Fruit fly (Drosophila melanogaster) whole organism, embryonic: ENCODE results near the gene RpL37A.

Experiments
- ATbp ChIP-seq: fragments of 200-800 bp; sonication (Bioruptor generic); optimal IDR thresholded peaks from 2 replicates; lab custom pipeline; 2017; ENCODE audit warnings: missing biosample characterization, mild to moderate bottlenecking, missing genetic modification characterization, missing genetic modification reagents
- Atf-2 ChIP-seq: fragments of 200-800 bp; sonication (Bioruptor generic); optimal IDR thresholded peaks from 2 replicates; lab custom pipeline; 2016; ENCODE audit warnings: missing biosample characterization, missing genetic modification characterization
- Bteb2 ChIP-seq: fragments of 200-800 bp; sonication (Bioruptor generic); optimal IDR thresholded peaks from 2 replicates; lab custom pipeline; 2016; ENCODE audit warnings: missing biosample characterization, missing genetic modification characterization
- CG10462 ChIP-seq: fragments of 200-800 bp; sonication (Bioruptor generic); optimal IDR thresholded peaks from 2 replicates; lab custom pipeline; 2016; ENCODE audit warnings: missing biosample characterization, missing genetic modification characterization
- CG12391 ChIP-seq: fragments of 200-800 bp; sonication (Bioruptor generic); optimal IDR thresholded peaks from 3 replicates; lab custom pipeline; 2018; ENCODE audit warnings: missing biosample characterization, mild to moderate bottlenecking, missing genetic modification characterization, moderate library complexity
- CG12659 ChIP-seq: fragments of 200-800 bp; sonication (Bioruptor generic); optimal IDR thresholded peaks from 3 replicates; lab custom pipeline; 2017; ENCODE audit warnings: mild to moderate bottlenecking, missing biosample characterization, missing genetic modification reagents, missing genetic modification characterization
- CG13287 ChIP-seq: fragments of 200-800 bp; sonication (Bioruptor generic); IDR thresholded peaks from 2 replicates; pipeline ENCODE4 v1.3.6; 2022; ENCODE audit warnings: missing biosample characterization, missing genetic modification characterization; ENCODE audit not compliant: partially characterized antibody
- CG13424 ChIP-seq: fragments of 200-800 bp; sonication (Bioruptor generic); optimal IDR thresholded peaks from 2 replicates; lab custom pipeline; 2019; ENCODE audit warnings: missing biosample characterization, mild to moderate bottlenecking, missing genetic modification characterization, moderate library complexity
- CG14014 ChIP-seq: fragments of 200-800 bp; sonication (Bioruptor generic); IDR thresholded peaks from 2 replicates; pipeline ENCODE4 v1.3.6; 2022; ENCODE audit warnings: missing biosample characterization, missing genetic modification characterization
- CG15514 ChIP-seq: fragments of 200-800 bp; sonication (Bioruptor generic); optimal IDR thresholded peaks from 3 replicates; lab custom pipeline; 2017; ENCODE audit warnings: missing biosample characterization, missing genetic modification characterization, mild to moderate bottlenecking, moderate library complexity, missing genetic modification reagents
- CG1647 ChIP-seq: fragments of 200-800 bp; sonication (Bioruptor generic); optimal IDR thresholded peaks from 3 replicates; lab custom pipeline; 2016; ENCODE audit warnings: missing biosample characterization, missing genetic modification characterization
- CG18599 ChIP-seq: fragments of 200-800 bp; sonication (Bioruptor generic); optimal IDR thresholded peaks from 3 replicates; lab custom pipeline; 2017; ENCODE audit warnings: missing biosample characterization, missing genetic modification characterization, mild to moderate bottlenecking, moderate library complexity, missing genetic modification reagents
- CG2875 ChIP-seq: fragments of 200-800 bp; sonication (Bioruptor generic); optimal IDR thresholded peaks from 2 replicates; lab custom pipeline; 2017; ENCODE audit warnings: missing biosample characterization, mild to moderate bottlenecking, missing genetic modification characterization, missing genetic modification reagents
- CG6254 ChIP-seq: fragments of 200-800 bp; sonication (Bioruptor generic); optimal IDR thresholded peaks from 3 replicates; lab custom pipeline; 2017; ENCODE audit warnings: mild to moderate bottlenecking, missing biosample characterization, missing genetic modification reagents, missing genetic modification characterization
- CG7271 ChIP-seq: fragments of 200-800 bp; sonication (Bioruptor generic); optimal IDR thresholded peaks from 2 replicates; lab custom pipeline; 2018; ENCODE audit warnings: missing biosample characterization, mild to moderate bottlenecking, missing genetic modification characterization, moderate library complexity
- CG7357 ChIP-seq: fragments of 200-800 bp; sonication (Bioruptor generic); IDR thresholded peaks from 3 replicates; pipeline ENCODE4 v1.3.6; 2022; ENCODE audit warnings: missing biosample characterization, missing genetic modification characterization
- CG7556 ChIP-seq: fragments of 200-800 bp; sonication (Bioruptor generic); optimal IDR thresholded peaks from 2 replicates; lab custom pipeline; 2017; ENCODE audit warnings: missing biosample characterization, mild to moderate bottlenecking, missing genetic modification characterization
- CG7987 ChIP-seq: fragments of 200-800 bp; sonication (Bioruptor generic); optimal IDR thresholded peaks from 2 replicates; lab custom pipeline; 2018; ENCODE audit warnings: missing biosample characterization, mild to moderate bottlenecking, missing genetic modification characterization, moderate library complexity
- CG9727 ChIP-seq: fragments of 200-800 bp; sonication (Bioruptor generic); optimal IDR thresholded peaks from 3 replicates; lab custom pipeline; 2017; ENCODE audit warnings: missing biosample characterization, mild to moderate bottlenecking, missing genetic modification characterization
- Doc3 ChIP-seq: fragments of 200-800 bp; sonication (Bioruptor generic); IDR thresholded peaks from 3 replicates; pipeline ENCODE4 v1.3.6; 2022; ENCODE audit warnings: missing biosample characterization, missing genetic modification characterization; ENCODE audit not compliant: partially characterized antibody
- Ets97D ChIP-seq: fragments of 200-800 bp; sonication (Bioruptor generic); optimal IDR thresholded peaks from 3 replicates; lab custom pipeline; 2016; ENCODE audit warnings: missing biosample characterization, missing genetic modification characterization
- Fer1 ChIP-seq: fragments of 200-800 bp; sonication (Bioruptor generic); optimal IDR thresholded peaks from 2 replicates; lab custom pipeline; 2017; ENCODE audit warnings: missing biosample characterization, mild to moderate bottlenecking, missing genetic modification characterization
- HLH3B ChIP-seq: fragments of 200-800 bp; sonication (Bioruptor generic); IDR thresholded peaks from 2 replicates; pipeline ENCODE4 v1.3.6; 2022; ENCODE audit warnings: missing biosample characterization, missing genetic modification characterization
- Jarid2 ChIP-seq: fragments of 200-800 bp; sonication (Bioruptor generic); optimal IDR thresholded peaks from 3 replicates; lab custom pipeline; 2017; ENCODE audit warnings: mild to moderate bottlenecking, missing biosample characterization, missing genetic modification reagents, missing genetic modification characterization
- Oli ChIP-seq: fragments of 200-800 bp; sonication (Bioruptor generic); optimal IDR thresholded peaks from 2 replicates; lab custom pipeline; 2018; ENCODE audit warnings: missing biosample characterization, mild to moderate bottlenecking, missing genetic modification characterization, moderate library complexity
- Ptx1 ChIP-seq: fragments of 200-800 bp; sonication (Bioruptor generic); IDR thresholded peaks from 2 replicates; pipeline ENCODE4 v1.3.6; 2022; ENCODE audit warnings: missing biosample characterization, missing genetic modification characterization
- Ravus ChIP-seq: fragments of 200-800 bp; sonication (Bioruptor generic); IDR thresholded peaks from 2 replicates; pipeline ENCODE4 v1.3.6; 2022; ENCODE audit warnings: missing biosample characterization, missing genetic modification characterization
- Scr ChIP-seq: fragments of 200-800 bp; sonication (Bioruptor generic); IDR thresholded peaks from 2 replicates; pipeline ENCODE4 v1.3.6; 2022; ENCODE audit warnings: missing biosample characterization, missing genetic modification characterization; ENCODE audit not compliant: partially characterized antibody
- Taf1 ChIP-seq: fragments of 200-800 bp; sonication (Bioruptor generic); IDR thresholded peaks from 2 replicates; pipeline ENCODE4 v1.3.6; 2022; ENCODE audit warnings: missing biosample characterization, missing genetic modification characterization
- amos ChIP-seq: fragments of 200-800 bp; sonication (Bioruptor generic); IDR thresholded peaks from 2 replicates; pipeline ENCODE4 v1.3.6; 2022; ENCODE audit warnings: missing biosample characterization, missing genetic modification characterization; ENCODE audit not compliant: partially characterized antibody
- bab2 ChIP-seq: fragments of 200-800 bp; sonication (Bioruptor generic); optimal IDR thresholded peaks from 2 replicates; lab custom pipeline; 2016; ENCODE audit warnings: missing biosample characterization, missing genetic modification characterization
- btn ChIP-seq: fragments of 200-800 bp; sonication (Bioruptor generic); optimal IDR thresholded peaks from 2 replicates; lab custom pipeline; 2016; ENCODE audit warnings: missing biosample characterization, missing genetic modification characterization
- chm ChIP-seq: fragments of 200-800 bp; sonication (Bioruptor generic); IDR thresholded peaks from 2 replicates; pipeline ENCODE4 v1.3.6; 2022; ENCODE audit warnings: missing biosample characterization, missing genetic modification characterization
- crol ChIP-seq: fragments of 200-800 bp; sonication (Bioruptor generic); IDR thresholded peaks from 2 replicates; pipeline ENCODE4 v1.3.6; 2022; ENCODE audit warnings: missing biosample characterization, missing genetic modification characterization
- dmrt11E ChIP-seq: fragments of 200-800 bp; sonication (Bioruptor generic); optimal IDR thresholded peaks from 3 replicates; lab custom pipeline; 2018; ENCODE audit warnings: missing biosample characterization, mild to moderate bottlenecking, missing genetic modification characterization, moderate library complexity
- dysf ChIP-seq: fragments of 200-800 bp; sonication (Bioruptor generic); IDR thresholded peaks from 3 replicates; pipeline ENCODE4 v1.3.6; 2022; ENCODE audit warnings: missing biosample characterization, missing genetic modification characterization
- jigr1 ChIP-seq: fragments of 200-800 bp; sonication (Bioruptor generic); IDR thresholded peaks from 3 replicates; pipeline ENCODE4 v1.3.6; 2022; ENCODE audit warnings: missing biosample characterization, missing genetic modification characterization
- lilli ChIP-seq: fragments of 200-800 bp; sonication (Bioruptor generic); optimal IDR thresholded peaks from 3 replicates; lab custom pipeline; 2016; ENCODE audit warnings: missing biosample characterization, missing genetic modification characterization
- lmd ChIP-seq: fragments of 200-800 bp; sonication (Bioruptor generic); IDR thresholded peaks from 2 replicates; pipeline ENCODE4 v1.3.6; 2022; ENCODE audit warnings: missing biosample characterization, missing genetic modification characterization
- mirr ChIP-seq: fragments of 200-800 bp; sonication (Bioruptor generic); optimal IDR thresholded peaks from 3 replicates; lab custom pipeline; 2018; ENCODE audit warnings: missing biosample characterization, mild to moderate bottlenecking, missing genetic modification characterization
- row ChIP-seq: fragments of 200-800 bp; sonication (Bioruptor generic); IDR thresholded peaks from 3 replicates; pipeline ENCODE4 v1.3.6; 2022; ENCODE audit warnings: missing biosample characterization, missing genetic modification characterization
- salm ChIP-seq: fragments of 200-800 bp; sonication (Bioruptor generic); optimal IDR thresholded peaks from 2 replicates; lab custom pipeline; 2018; ENCODE audit warnings: missing biosample characterization, mild to moderate bottlenecking, missing genetic modification characterization
- sens ChIP-seq: fragments of 200-800 bp; sonication (Bioruptor generic); peaks from one replicate; lab custom pipeline; 2016; ENCODE audit warnings: missing biosample characterization, missing genetic modification characterization
- sens-2 ChIP-seq: fragments of 200-800 bp; sonication (Bioruptor generic); IDR thresholded peaks from 2 replicates; pipeline ENCODE4 v1.3.6; 2022; ENCODE audit warnings: missing biosample characterization, missing genetic modification characterization
- sna ChIP-seq: fragments of 200-800 bp; sonication (Bioruptor generic); IDR thresholded peaks from 2 replicates; pipeline ENCODE4 v1.3.6; 2022; ENCODE audit warnings: missing biosample characterization, missing genetic modification characterization; ENCODE audit not compliant: partially characterized antibody
- sqz ChIP-seq: fragments of 200-800 bp; sonication (Bioruptor generic); optimal IDR thresholded peaks from 3 replicates; lab custom pipeline; 2018; ENCODE audit warnings: missing biosample characterization, mild to moderate bottlenecking, missing genetic modification characterization
- stc ChIP-seq: fragments of 200-800 bp; sonication (Bioruptor generic); IDR thresholded peaks from 2 replicates; pipeline ENCODE4 v1.3.6; 2022; ENCODE audit warnings: missing biosample characterization, missing genetic modification characterization
- stwl ChIP-seq: fragments of 200-800 bp; sonication (Bioruptor generic); optimal IDR thresholded peaks from 3 replicates; lab custom pipeline; 2018; ENCODE audit warnings: missing biosample characterization, mild to moderate bottlenecking, missing genetic modification characterization, moderate library complexity
- tap ChIP-seq: fragments of 200-800 bp; optimal IDR thresholded peaks from 3 replicates; lab custom pipeline; 2019; ENCODE audit warnings: missing biosample characterization, mild to moderate bottlenecking, missing genetic modification characterization, moderate library complexity
- wek ChIP-seq: fragments of 200-800 bp; sonication (Bioruptor generic); optimal IDR thresholded peaks from 3 replicates; lab custom pipeline; 2018; ENCODE audit warnings: missing biosample characterization, mild to moderate bottlenecking, missing genetic modification characterization, moderate library complexity

RpL37A gene

DNA sequence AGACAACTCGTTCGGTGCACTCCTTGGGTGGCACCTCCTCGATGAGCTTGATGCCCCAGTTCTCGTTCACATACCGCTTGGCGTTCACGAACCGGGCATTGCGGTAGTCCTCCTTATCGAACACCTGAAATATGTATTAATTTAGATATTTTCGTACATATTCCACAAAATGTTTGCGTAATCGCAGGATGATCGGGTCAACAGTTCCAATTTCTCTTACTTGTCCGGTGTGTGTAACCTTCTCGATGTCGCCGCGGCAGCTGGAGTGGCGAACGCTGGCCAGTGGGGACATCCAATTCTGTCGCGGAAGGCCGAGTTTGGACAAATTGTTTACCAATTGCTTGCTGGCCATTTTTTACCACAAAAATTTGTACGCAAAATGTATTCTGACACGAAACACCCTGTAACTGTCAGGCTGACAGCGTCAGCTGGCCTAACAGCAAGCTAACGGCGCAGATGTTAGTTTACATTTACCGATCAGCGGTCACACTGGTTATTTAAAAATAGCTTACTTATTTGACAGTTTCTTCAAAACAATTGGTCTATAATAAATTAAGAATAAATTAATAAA lies 29.1 kb downstream of the RpL37A start, which contains the start of gene ND-13A (continued):
- TF ChIP-seq Scr (GFP tag; lab: Robert Waterston, UW) (peak; percentile 30; the same call in 1 of the 2 replicates), lmd (GFP tag; lab: Robert Waterston, UW) (no peak), CG7357 (GFP tag; lab: Robert Waterston, UW) (no peak), CG1647 (no peak), wek (GFP tag; lab: Kevin White, UChicago) (peak; percentile 7), CG7271 (tag; lab: Kevin White, UChicago) (no peak), Ets97D (peak; percentile 24), salm (tag; lab: Kevin White, UChicago) (no peak), CG13287 (GFP tag; lab: Robert Waterston, UW) (peak; percentile 55; the same call in 1 of the 2 replicates), CG9727 (GFP tag; lab: Kevin White, UChicago) (no peak), CG15514 (GFP tag; lab: Kevin White, UChicago) (peak; percentile 44), HLH3B (GFP tag; lab: Robert Waterston, UW) (no peak), jigr1 (no peak), CG2875 (GFP tag; lab: Kevin White, UChicago) (no peak), Taf1 (GFP tag; lab: Robert Waterston, UW) (no peak), tap (no peak), stc (peak; percentile 9; the same call in 1 of the 2 replicates), CG12391 (tag; lab: Kevin White, UChicago) (peak; percentile 4), Fer1 (GFP tag; lab: Kevin White, UChicago) (peak; percentile 18), sqz (GFP tag; lab: Kevin White, UChicago) (peak; percentile 5), CG7987 (GFP tag; lab: Kevin White, UChicago) (peak; percentile 44), bab2 (GFP tag; lab: Kevin White, UChicago) (no peak), CG7556 (GFP tag; lab: Kevin White, UChicago) (no peak), btn (GFP tag; lab: Kevin White, UChicago) (no peak), sens (no peak), sna (GFP tag; lab: Robert Waterston, UW) (peak; percentile 35; the same call in 1 of the 2 replicates), Ptx1 (no peak), CG10462 (GFP tag; lab: Kevin White, UChicago) (peak; percentile 11), dmrt11E (tag; lab: Kevin White, UChicago) (no peak), Bteb2 (GFP tag; lab: Kevin White, UChicago) (no peak), crol (no peak), stwl (tag; lab: Kevin White, UChicago) (peak; percentile 87), sens-2 (no peak), CG14014 (GFP tag; lab: Robert Waterston, UW) (no peak), ATbp (GFP tag; lab: Kevin White, UChicago) (no peak), row (GFP tag; lab: Robert Waterston, UW) (no peak; the same call in 2 of the 3 replicates), Oli (tag; lab: Kevin White, UChicago) (no peak), dysf (GFP tag; lab: Robert Waterston, UW) (no peak), Jarid2 (GFP tag; lab: Kevin White, UChicago) (no peak), chm (GFP tag; lab: Robert Waterston, UW) (no peak), CG13424 (tag; lab: Kevin White, UChicago) (no peak), CG12659 (GFP tag; lab: Kevin White, UChicago) (peak; percentile 35), mirr (GFP tag; lab: Kevin White, UChicago) (peak; percentile 3), amos (GFP tag; lab: Robert Waterston, UW) (no peak), Atf-2 (GFP tag; lab: Kevin White, UChicago) (no peak), CG18599 (GFP tag; lab: Kevin White, UChicago) (no peak), Doc3 (GFP tag; lab: Robert Waterston, UW) (peak; percentile 30; the same call in 1 of the 3 replicates), CG6254 (peak; percentile 100), lilli (GFP tag; lab: Kevin White, UChicago) (no peak), Ravus (GFP tag; lab: Robert Waterston, UW) (no peak)
